Fruit fly (Drosophila melanogaster) whole organism, adult: ENCODE data around the gene CG16758.

ENCODE experiments used
- CG11617 ChIP-seq: fragments of 200-800 bp; sonication (Bioruptor generic); optimal IDR thresholded peaks from 2 replicates; lab custom pipeline; 2017; ENCODE audit warnings: mild to moderate bottlenecking, missing biosample characterization, missing genetic modification reagents, missing genetic modification characterization
- CG12768 ChIP-seq: fragments of 200-800 bp; sonication (Bioruptor generic); optimal IDR thresholded peaks from 2 replicates; lab custom pipeline; 2017; ENCODE audit warnings: missing biosample characterization, missing genetic modification characterization, mild to moderate bottlenecking, moderate library complexity, missing genetic modification reagents
- CG14711 ChIP-seq: fragments of 200-800 bp; sonication (Bioruptor generic); optimal IDR thresholded peaks from 2 replicates; lab custom pipeline; 2018; ENCODE audit warnings: missing biosample characterization, mild to moderate bottlenecking, missing genetic modification characterization, moderate library complexity
- CG1620 ChIP-seq: fragments of 200-800 bp; sonication (Bioruptor generic); optimal IDR thresholded peaks from 2 replicates; lab custom pipeline; 2016; ENCODE audit warnings: missing biosample characterization, missing genetic modification characterization
- CG33017 ChIP-seq: fragments of 200-800 bp; sonication (Bioruptor generic); optimal IDR thresholded peaks from 2 replicates; lab custom pipeline; 2018; ENCODE audit warnings: missing biosample characterization, mild to moderate bottlenecking, missing genetic modification characterization, moderate library complexity
- CG5204 ChIP-seq: fragments of 200-800 bp; sonication (Bioruptor generic); optimal IDR thresholded peaks from 2 replicates; lab custom pipeline; 2016; ENCODE audit warnings: missing biosample characterization, missing genetic modification characterization
- CG7045 ChIP-seq: fragments of 200-800 bp; sonication (Bioruptor generic); optimal IDR thresholded peaks from 2 replicates; lab custom pipeline; 2017; ENCODE audit warnings: missing biosample characterization, mild to moderate bottlenecking, missing genetic modification characterization
- CG7101 ChIP-seq: fragments of 200-800 bp; sonication (Bioruptor generic); optimal IDR thresholded peaks from 2 replicates; lab custom pipeline; 2018; ENCODE audit warnings: missing biosample characterization, mild to moderate bottlenecking, missing genetic modification characterization, moderate library complexity
- Clk ChIP-seq: fragments of 200-800 bp; sonication (Bioruptor generic); optimal IDR thresholded peaks from 2 replicates; lab custom pipeline; 2017; ENCODE audit warnings: missing biosample characterization, missing genetic modification characterization
- Crg-1 ChIP-seq: fragments of 200-800 bp; sonication (Bioruptor generic); optimal IDR thresholded peaks from 2 replicates; lab custom pipeline; 2016; ENCODE audit warnings: missing biosample characterization, missing genetic modification characterization
- Hr96 ChIP-seq: fragments of 200-800 bp; sonication (Bioruptor generic); optimal IDR thresholded peaks from 2 replicates; lab custom pipeline; 2016; ENCODE audit warnings: missing biosample characterization, missing genetic modification characterization
- Mnt ChIP-seq: fragments of 200-800 bp; sonication (Bioruptor generic); optimal IDR thresholded peaks from 2 replicates; lab custom pipeline; 2016; ENCODE audit warnings: missing biosample characterization, mild to moderate bottlenecking, missing genetic modification characterization
- bab1 ChIP-seq: fragments of 200-800 bp; sonication (Bioruptor generic); optimal IDR thresholded peaks from 3 replicates; lab custom pipeline; 2019; ENCODE audit warnings: missing biosample characterization, mild to moderate bottlenecking, missing genetic modification characterization, moderate library complexity
- cic ChIP-seq: fragments of 200-800 bp; sonication (Bioruptor generic); optimal IDR thresholded peaks from 2 replicates; lab custom pipeline; 2017; ENCODE audit warnings: missing biosample characterization, mild to moderate bottlenecking, missing genetic modification characterization, moderate library complexity
- cnc ChIP-seq, 2 experiments: fragments of >200 bp; optimal IDR thresholded peaks; 2 replicates each; lab custom pipeline; 2017
- kay ChIP-seq: fragments of 200-800 bp; sonication (Bioruptor generic); peaks from one replicate; lab custom pipeline; 2016; ENCODE audit warnings: missing biosample characterization, missing genetic modification characterization, borderline replicate concordance
- ovo ChIP-seq: fragments of 200-800 bp; sonication (Bioruptor generic); optimal IDR thresholded peaks from 2 replicates; lab custom pipeline; 2016; ENCODE audit warnings: missing biosample characterization, missing genetic modification characterization
- pad ChIP-seq: fragments of 200-800 bp; sonication (Bioruptor generic); optimal IDR thresholded peaks from 3 replicates; lab custom pipeline; 2017; ENCODE audit warnings: missing biosample characterization, missing genetic modification characterization, mild to moderate bottlenecking, moderate library complexity, missing genetic modification reagents
- tj ChIP-seq: fragments of 200-800 bp; sonication (Bioruptor generic); optimal IDR thresholded peaks from 3 replicates; lab custom pipeline; 2017; ENCODE audit warnings: missing biosample characterization, mild to moderate bottlenecking, missing genetic modification characterization, moderate library complexity
- toe ChIP-seq: fragments of 200-800 bp; sonication (Bioruptor generic); optimal IDR thresholded peaks from 2 replicates; lab custom pipeline; 2016; ENCODE audit warnings: missing biosample characterization, missing genetic modification characterization

The CG16758 gene

DNA sequence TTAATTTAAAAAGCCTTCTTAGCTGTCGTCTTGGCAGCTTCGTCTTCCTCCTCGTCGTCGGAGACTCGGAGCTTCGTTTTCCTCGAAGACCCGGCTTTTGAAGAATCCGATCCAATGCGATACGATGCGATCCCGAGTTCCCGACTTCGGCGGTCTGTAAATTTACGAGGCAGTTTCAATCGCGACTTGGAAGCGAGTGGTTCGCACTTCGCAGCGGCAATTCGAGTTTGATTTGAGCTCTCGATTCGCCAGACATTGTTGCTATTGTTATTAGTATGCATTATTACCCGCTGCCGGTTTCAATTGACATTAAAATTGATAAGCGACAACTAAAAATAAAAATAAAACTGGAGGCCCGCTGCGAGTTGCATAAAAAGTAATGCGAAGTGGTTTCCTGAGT is 14.8 kb downstream of the CG16758 start, which contains the start of gene CG1146:
Gene CG1146 (plus strand): TSS at position 171 of the 400 bp plus-strand sequence.
- TF ChIP-seq CG7101 (tag; lab: Kevin White, UChicago): no peak
- TF ChIP-seq toe (GFP tag; lab: Kevin White, UChicago): no peak
- peak; percentile 7 for TF ChIP-seq CG12768 (GFP tag; lab: Kevin White, UChicago)
- TF ChIP-seq CG14711: no peak
- no peak for TF ChIP-seq CG11617 (GFP tag; lab: Kevin White, UChicago)
- no peak for TF ChIP-seq ovo (GFP tag; lab: Kevin White, UChicago)

DNA sequence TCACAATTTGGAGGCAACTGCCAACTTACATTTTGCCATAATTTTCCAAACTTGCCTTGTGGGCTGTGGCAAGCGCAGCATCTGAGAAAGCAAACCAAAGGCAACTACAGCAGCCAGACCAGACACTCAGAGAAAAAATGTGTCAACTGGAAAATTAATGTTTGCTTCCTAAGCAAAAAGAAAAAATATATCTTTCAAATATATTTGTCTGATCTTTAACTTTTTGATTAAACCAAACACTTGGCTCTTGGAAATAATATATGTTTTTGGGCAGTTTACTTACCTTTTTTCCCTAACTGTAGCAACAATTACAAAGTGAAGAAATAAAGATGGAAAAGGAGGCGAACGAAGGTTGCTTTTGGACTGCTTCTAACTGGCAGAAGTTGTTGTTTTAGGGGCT is 16.2 kb downstream of the CG16758 start:
- TF ChIP-seq toe (GFP tag; lab: Kevin White, UChicago) (no peak), Mnt (GFP tag; lab: Kevin White, UChicago) (no peak), CG1620 (no peak), Crg-1 (no peak), CG12768 (GFP tag; lab: Kevin White, UChicago) (no peak), CG7101 (tag; lab: Kevin White, UChicago) (no peak), cic (no peak), Hr96 (GFP tag; lab: Kevin White, UChicago) (no peak), bab1 (GFP tag; lab: Kevin White, UChicago) (no peak), pad (no peak), ovo (GFP tag; lab: Kevin White, UChicago) (no peak), CG11617 (GFP tag; lab: Kevin White, UChicago) (no peak), Clk (GFP tag; lab: Kevin White, UChicago) (no peak), tj (no peak)

DNA sequence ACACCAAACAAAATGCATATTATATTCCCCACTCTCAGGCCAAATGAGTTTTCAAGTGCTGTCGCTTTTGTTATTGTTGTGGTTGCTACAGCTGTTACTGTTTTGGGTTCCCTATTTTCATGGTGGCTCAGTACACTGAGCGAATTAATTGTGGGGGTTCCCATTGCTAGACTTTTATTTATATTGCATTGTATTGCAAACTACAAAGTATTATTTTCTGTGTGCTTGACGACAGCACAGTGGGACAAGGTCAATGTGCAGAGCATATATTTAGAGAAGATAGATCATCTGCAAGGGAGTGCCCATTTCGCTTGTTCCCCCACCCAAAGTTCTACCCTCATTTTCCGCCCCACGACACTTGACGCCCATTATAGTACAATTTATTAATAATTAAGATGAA is 16.9 kb downstream of the CG16758 start:
- no peak for TF ChIP-seq CG11617 (GFP tag; lab: Kevin White, UChicago)

DNA sequence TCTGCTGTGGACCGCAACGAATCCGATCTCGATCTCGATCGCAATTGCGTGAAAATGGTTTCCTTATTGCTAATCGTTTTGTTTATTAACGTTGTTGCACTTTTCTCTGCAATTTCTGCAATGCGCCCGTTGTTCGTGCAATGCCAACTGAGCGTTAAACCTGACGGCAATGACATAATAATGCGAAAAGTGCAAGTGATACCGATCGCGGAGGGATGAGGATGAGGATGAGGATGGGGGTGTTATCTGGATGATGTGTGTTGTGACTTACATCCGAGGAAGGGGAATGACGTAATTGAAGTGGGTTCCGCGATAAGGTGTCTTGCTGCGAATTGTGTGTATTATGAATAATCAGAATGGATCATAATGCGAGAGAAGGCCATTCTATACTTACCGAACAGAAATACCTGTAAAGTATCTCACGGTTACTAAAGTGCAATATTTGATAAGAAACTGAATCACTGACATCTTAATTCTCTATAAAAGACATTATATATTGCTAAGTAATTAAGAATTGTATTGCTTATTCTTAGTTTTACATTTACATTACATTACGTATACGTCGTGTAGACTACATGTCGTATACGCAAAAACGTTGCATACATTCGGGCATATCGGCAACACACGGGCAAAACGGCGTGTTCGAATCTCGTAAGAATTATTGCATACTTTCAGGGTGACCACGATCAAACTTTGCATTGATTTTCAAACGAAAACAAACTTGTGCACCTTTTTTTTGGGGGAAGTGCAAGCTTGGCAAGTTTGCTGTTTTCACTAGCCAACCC is 17.9 kb downstream of the CG16758 start:
- TF ChIP-seq CG12768 (GFP tag; lab: Kevin White, UChicago) (no peak), bab1 (GFP tag; lab: Kevin White, UChicago) (peak; percentile 47), CG14711 (no peak)

DNA sequence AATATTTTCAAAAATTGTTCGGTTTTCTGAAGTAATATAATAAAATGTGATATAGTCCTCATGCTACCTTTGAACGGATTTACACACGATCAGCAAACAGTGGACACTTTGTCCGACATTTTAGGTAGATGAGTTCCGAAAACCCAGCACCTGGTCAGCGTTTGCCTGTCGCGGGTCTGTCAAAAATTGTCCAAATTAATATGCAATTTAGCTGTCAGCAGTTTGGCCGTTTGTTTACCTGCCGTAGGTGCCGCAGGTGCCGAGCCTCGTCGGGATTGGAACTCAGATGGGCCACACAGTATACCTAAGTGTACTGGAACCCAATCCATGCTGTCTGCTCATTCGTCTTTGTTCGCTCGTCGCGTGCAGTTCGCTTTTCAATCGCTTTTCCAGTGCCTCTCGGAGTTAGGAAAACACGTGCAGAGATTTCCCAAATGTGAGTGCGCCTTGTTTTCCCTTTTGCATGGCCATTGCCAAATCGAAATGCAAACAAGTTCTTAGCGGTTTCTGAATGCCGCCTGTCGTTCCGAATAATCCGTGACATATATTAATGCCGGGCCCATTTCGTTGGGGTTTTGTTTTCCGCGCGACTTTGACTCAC is 20.4 kb downstream of the CG16758 start:
- TF ChIP-seq tj: peak; percentile 81
- no peak for TF ChIP-seq pad
- no peak for TF ChIP-seq Crg-1

DNA sequence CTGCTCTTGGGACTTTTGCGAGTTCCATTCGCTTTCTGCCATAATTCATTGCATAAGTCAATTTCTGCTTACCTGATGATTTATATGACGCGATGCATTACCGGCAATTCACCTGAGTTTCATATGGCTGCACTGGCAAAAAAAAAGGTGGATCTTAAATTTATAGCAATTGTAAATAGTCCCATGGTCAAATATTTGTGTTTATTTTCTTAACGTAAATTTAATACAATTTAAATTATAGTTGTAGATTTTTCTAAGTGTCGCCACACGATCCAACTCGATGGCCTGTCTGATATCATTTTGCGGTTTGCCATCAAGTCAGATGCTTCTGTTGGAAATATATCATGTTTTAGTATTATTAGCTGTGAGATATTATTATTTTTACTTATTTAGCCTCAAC is 21.9 kb downstream of the CG16758 start:
- peak; percentile 61 for TF ChIP-seq bab1 (GFP tag; lab: Kevin White, UChicago)
- peak; percentile 98 for TF ChIP-seq tj
- no peak for TF ChIP-seq CG7045 (GFP tag; lab: Kevin White, UChicago)
- no peak for TF ChIP-seq Crg-1
- no peak for TF ChIP-seq pad
- TF ChIP-seq CG33017 (tag; lab: Kevin White, UChicago): no peak
- peak; percentile 57 for TF ChIP-seq CG14711
- peak; percentile 45 for TF ChIP-seq CG7101 (tag; lab: Kevin White, UChicago)
- no peak for TF ChIP-seq CG1620
- no peak for TF ChIP-seq toe (GFP tag; lab: Kevin White, UChicago)

DNA sequence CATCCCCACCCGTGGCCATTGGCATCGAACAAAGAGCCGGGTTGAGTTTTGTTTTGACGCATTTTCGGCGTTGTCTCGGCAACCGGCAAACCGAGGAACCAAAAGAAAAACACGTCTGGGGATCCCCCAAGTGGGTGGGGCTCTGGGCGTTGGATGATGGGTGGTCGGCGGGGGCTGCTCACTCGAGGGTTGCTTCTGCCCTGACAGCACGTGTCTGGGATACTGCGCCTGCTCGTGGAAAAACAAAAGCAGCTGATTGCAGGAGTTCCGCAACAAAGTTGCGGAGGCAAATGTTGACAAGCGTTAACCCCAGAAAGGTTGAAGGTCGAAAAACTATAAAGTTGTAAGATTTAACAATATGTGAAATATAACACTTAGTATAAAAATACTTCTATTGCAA is 22.9 kb downstream of the CG16758 start:
- no peak for TF ChIP-seq cnc (optimal IDR thresholded peaks at IDR 0.05; lab: Kevin White, UChicago)
- TF ChIP-seq kay (GFP tag; lab: Kevin White, UChicago): peak; percentile 23
- TF ChIP-seq CG1620: no peak
- no peak for TF ChIP-seq CG11617 (GFP tag; lab: Kevin White, UChicago)
- no peak for TF ChIP-seq CG5204

DNA sequence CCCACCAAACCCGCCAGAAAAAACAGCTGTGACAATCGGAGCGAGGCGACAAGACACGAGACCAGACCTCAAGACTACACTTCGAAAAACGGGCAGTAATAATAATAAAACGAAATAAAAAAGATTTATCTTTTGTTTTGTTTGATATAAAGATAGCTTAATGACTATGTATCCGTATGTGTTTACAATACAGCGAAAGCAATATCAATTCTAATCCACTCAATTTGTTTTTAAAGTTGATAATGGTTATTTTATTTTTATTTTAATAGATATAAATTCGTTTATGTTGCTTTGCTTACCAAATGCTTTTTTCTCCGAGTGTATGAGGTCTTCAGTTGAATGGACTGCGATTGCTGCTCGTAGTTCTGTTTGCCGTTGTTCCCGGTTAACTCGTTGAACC is 24.2 kb downstream of the CG16758 start:
- TF ChIP-seq CG14711 (peak; percentile 51), CG7101 (tag; lab: Kevin White, UChicago) (peak; percentile 2), pad (no peak), Crg-1 (no peak), CG11617 (GFP tag; lab: Kevin White, UChicago) (no peak), CG33017 (tag; lab: Kevin White, UChicago) (no peak), toe (GFP tag; lab: Kevin White, UChicago) (peak; percentile 14)
